Fruit fly (Drosophila melanogaster) whole organism: ENCODE results near the gene CG6610.

Experiments
- CG8478 ChIP-seq: fragments of >200 bp; optimal IDR thresholded peaks from 2 replicates; lab custom pipeline; 2018; ENCODE audit warnings: inconsistent platforms
- Dll ChIP-seq: fragments of >200 bp; optimal IDR thresholded peaks from 2 replicates; lab custom pipeline; 2017
- pan ChIP-seq: fragments of >200 bp; optimal IDR thresholded peaks from 2 replicates; lab custom pipeline; 2017
- psq ChIP-seq: fragments of >200 bp; optimal IDR thresholded peaks from 2 replicates; lab custom pipeline; 2017
- usp ChIP-seq: fragments of >200 bp; optimal IDR thresholded peaks from 2 replicates; lab custom pipeline; 2017; ENCODE audit warnings: missing biosample characterization, missing genetic modification characterization, mixed read lengths

- no peak for TF ChIP-seq pan (lab: Kevin White, UChicago)
- TF ChIP-seq usp, result no peak
- TF ChIP-seq psq (lab: Kevin White, UChicago), result no peak
- no peak for TF ChIP-seq CG8478
- no peak for TF ChIP-seq Dll (lab: Kevin White, UChicago)
Measured at dm6 chr3L:6103658-6104057, 28.3 kb downstream of the CG6610 start.
